Fruit fly (Drosophila melanogaster) Kc167 (cell line): ENCODE measurements around the gene snz.

Experiments used
- Myc ChIP-seq: fragments of >200 bp; optimal IDR thresholded peaks from 2 replicates; lab custom pipeline; 2017; ENCODE audit warnings: missing external identifiers
- Sin3A ChIP-seq: fragments of >200 bp; optimal IDR thresholded peaks from 2 replicates; lab custom pipeline; 2018; ENCODE audit warnings: missing external identifiers
- h ChIP-seq: fragments of >200 bp; optimal IDR thresholded peaks from 3 replicates; lab custom pipeline; 2018; ENCODE audit warnings: missing external identifiers
- insv ChIP-seq: fragments of >200 bp; optimal IDR thresholded peaks from 3 replicates; lab custom pipeline; 2018; ENCODE audit warnings: missing external identifiers
- psq ChIP-seq: fragments of >200 bp; optimal IDR thresholded peaks from 2 replicates; lab custom pipeline; 2017; ENCODE audit warnings: missing external identifiers
- ttk ChIP-seq: sonication (Bioruptor generic); optimal IDR thresholded peaks from 2 replicates; lab custom pipeline; 2017; ENCODE audit warnings: missing external identifiers

Gene snz

DNA sequence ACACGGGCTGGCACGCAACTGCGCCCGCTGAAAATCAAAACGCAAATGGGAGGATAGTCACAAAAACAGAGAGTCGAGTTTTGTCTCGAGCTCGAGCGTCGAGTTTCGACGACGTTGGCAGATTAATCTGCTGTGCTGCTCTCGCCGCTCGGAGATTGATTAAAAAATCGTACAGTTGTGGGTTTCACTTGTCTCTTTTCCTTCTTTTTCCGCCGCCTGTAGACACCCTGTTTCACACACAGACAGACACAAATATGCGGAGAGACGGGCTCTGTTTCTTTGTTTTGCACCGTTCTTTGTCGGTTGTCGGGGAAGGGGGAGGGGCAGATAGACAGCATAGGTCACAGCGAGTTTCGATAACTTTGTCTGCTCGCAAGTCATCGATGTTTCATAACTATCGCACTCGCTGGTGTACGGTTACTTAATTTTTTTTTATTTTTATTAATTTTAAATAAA is 35.0 kb downstream of the snz start, which contains the start of gene orion:
orion (minus strand) TSS at position 51 of the 456 bp plus-strand sequence.
- no peak for TF ChIP-seq psq
- TF ChIP-seq Myc (lab: Kevin White, UChicago), result no peak
- TF ChIP-seq insv (lab: Kevin White, UChicago), result no peak
- TF ChIP-seq Sin3A (lab: Kevin White, UChicago), result no peak
- no peak for TF ChIP-seq h (lab: Kevin White, UChicago)
- TF ChIP-seq ttk, result no peak

DNA sequence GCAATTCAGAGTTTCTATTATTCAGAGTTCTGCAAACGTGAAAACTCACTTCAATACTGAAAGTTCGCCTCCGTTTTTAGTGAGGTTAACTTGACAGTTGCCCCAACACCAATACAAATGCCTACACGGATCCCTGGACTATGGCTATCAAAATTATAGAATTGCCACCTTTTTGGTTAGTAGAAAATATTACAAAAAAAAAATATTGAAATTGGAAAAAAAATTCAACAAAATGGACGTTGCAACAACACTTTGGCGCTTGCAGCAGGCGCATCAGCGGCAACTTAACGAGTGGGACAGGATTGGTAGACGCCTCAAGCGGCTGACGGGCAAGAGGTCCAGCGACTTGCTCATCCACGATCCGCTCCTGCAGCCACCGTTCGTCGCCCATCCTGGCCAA is 44.0 kb downstream of the snz start, which contains the start of the genes CG15332 and CG15330:
CG15332 (minus strand) TSS at position 101 of the 400 bp plus-strand sequence.
CG15330 (plus strand) TSS at position 175 of the 400 bp plus-strand sequence.
- TF ChIP-seq h (lab: Kevin White, UChicago) (no peak), Myc (lab: Kevin White, UChicago) (no peak), psq (no peak), insv (lab: Kevin White, UChicago) (no peak)

DNA sequence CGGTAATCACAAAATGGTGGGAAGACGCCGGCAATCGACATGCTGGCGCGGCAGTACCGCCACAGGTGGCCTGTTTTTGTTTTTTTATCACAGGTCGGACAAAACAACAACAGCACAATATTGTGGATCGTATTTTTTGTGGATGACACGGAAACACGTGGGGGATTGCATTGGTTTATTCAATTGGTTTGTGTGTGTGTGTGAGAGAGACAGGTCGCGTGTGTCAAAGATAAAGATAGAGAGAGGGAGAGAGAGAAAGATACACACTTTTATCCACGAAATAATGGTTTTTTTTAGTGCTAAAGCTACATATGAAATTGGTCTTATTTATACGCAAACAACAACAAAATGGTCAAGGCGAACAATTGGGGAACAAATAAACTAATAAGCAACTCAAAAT is 47.1 kb downstream of the snz start:
- TF ChIP-seq h (lab: Kevin White, UChicago), result no peak
- TF ChIP-seq psq, result no peak
- no peak for TF ChIP-seq insv (lab: Kevin White, UChicago)
- TF ChIP-seq Sin3A (lab: Kevin White, UChicago), result no peak
- TF ChIP-seq ttk, result no peak
- no peak for TF ChIP-seq Myc (lab: Kevin White, UChicago)

DNA sequence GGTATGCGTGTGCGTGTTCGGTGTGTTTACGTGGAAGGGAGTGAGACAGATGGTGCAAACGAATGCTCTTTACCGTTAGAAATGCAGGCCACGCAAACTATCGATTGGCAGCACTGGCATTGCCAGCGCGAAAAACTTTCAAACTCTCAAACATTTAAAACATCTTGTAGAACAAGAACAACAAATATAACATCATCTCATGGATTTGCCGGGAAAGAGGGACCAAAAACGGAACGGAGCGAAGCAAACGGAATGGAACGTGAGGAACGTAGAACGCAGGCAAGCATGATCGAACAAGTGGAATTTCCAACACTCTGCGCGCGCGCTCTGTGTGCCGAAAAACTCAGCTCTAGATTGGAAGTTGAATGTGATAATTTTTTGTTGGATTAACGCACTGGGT is 47.6 kb downstream of the snz start:
- no peak for TF ChIP-seq Myc (lab: Kevin White, UChicago)
- no peak for TF ChIP-seq ttk
- TF ChIP-seq Sin3A (lab: Kevin White, UChicago), result no peak
- TF ChIP-seq psq, result no peak
- TF ChIP-seq h (lab: Kevin White, UChicago), result no peak

DNA sequence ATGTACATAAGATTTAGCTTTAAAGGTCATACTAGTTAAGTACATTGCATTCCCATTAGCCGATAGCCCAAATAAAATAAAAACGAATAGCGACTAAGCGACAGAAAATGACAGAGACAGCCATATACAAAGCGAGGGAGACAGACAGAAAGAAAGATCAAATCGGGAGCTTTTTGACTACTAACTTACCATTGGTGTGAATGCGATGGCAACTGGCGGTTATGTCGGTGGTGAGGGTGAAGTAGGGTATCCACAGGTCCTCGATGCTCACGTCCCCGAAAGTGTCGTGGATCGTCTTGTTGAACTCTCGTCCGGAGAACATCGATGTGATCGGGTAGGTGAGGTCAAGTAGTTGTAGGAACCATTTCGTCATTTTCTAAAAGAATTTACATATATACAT is 49.1 kb downstream of the snz start:
- no peak for TF ChIP-seq Myc (lab: Kevin White, UChicago)
- TF ChIP-seq Sin3A (lab: Kevin White, UChicago), result no peak
- no peak for TF ChIP-seq psq
- TF ChIP-seq h (lab: Kevin White, UChicago), result no peak
- no peak for TF ChIP-seq insv (lab: Kevin White, UChicago)
- no peak for TF ChIP-seq ttk

DNA sequence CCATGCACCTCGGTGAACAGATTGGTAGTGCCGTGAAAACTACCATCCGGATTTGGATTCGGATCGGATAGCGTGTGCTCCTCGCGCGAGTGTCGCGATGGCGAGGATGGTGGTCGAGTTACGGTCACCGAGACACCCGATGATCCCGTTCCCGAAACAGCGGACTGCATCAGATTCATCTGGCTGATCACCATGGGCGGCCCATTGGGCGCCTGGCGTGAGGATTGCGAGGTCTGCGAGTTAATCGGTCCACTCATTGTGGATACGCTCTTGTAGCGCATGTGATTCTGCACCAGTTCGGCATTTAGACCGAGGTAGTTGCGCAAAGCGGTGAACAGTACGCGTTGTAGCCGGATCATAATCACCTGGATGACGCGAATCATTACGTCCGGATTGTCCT is 51.8 kb downstream of the snz start, which contains the start of gene sn:
sn (plus strand) TSS at position 301 of the 400 bp plus-strand sequence.
- TF ChIP-seq Myc (lab: Kevin White, UChicago) (no peak), h (lab: Kevin White, UChicago) (no peak), ttk (no peak), insv (lab: Kevin White, UChicago) (no peak), psq (no peak), Sin3A (lab: Kevin White, UChicago) (no peak)

DNA sequence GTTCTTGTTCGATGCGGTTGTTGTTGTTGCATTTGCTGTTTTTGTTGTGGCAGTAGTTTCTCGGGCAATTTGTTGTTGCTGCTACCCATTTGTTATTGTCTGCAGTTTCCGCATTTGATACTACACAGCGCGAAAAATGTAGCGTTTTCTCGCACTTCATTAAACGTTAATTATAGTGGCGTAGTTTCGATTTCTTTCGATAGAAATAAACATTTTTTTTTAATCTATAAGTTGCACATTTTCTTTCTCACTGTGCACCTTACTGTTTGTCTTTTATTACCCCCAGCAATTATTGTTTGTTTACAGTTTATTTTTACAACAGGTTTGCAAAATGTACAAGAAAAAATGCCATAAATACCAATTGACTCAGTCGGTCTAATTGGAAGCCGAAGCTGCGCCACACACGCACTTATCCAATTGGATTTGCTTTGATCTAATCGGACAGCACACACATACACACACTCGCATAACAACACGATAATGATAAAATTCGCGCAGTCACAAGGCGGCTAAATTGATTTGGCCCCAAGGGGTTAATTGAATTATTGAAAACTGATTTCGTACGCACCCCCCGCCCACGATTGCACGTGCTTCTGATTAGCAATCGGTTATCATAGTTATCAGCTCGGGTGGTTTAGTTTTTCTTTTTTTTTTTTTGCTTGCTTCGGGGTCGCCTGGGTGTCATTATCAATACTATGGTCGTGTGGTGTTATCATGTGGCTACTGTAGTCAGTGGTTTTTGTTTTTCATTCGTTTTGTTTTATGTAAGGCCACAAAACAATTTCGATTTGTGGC is 54.1 kb downstream of the snz start:
- TF ChIP-seq Myc (lab: Kevin White, UChicago) (no peak), ttk (no peak), Sin3A (lab: Kevin White, UChicago) (no peak), h (lab: Kevin White, UChicago) (no peak), psq (no peak), insv (lab: Kevin White, UChicago) (no peak)

DNA sequence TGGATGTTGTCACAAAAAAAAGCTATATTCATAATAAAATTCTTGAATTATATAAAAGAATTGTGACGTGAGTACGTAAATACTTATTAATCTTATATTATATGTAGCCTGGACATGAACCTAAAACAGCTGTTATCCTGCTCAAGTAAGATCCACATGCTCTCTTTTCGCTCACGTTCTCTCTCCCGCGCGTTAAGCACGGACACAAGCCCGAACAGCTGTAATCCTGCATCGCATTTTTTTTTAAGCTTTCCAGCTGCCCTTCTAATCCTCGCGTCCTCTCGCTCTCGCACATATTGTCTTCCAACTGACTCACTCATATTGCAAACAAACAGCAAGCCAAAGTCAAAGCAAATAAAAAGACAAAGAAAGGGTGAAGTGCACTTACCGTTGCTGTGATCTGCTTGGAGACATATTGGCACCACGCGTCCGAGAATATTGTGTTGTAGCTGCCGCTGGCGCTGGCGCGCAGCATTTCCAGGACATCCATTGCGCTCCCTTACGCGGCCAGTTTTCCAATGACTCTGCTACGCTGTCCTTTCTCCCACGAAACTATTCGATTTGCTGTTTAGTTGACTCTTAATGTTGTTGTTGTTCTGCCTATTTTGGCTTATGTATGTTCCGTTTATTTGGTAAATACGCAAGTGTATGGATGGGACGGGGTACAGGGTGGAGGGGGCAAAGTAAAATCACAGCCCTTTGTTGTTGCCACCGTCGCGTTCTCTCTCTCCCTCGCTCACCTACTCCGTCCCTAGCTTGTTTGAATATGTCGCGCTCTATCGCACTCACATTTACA is 55.4 kb downstream of the snz start:
- TF ChIP-seq psq (no peak), Sin3A (lab: Kevin White, UChicago) (no peak), insv (lab: Kevin White, UChicago) (no peak), Myc (lab: Kevin White, UChicago) (no peak), ttk (no peak), h (lab: Kevin White, UChicago) (no peak)

DNA sequence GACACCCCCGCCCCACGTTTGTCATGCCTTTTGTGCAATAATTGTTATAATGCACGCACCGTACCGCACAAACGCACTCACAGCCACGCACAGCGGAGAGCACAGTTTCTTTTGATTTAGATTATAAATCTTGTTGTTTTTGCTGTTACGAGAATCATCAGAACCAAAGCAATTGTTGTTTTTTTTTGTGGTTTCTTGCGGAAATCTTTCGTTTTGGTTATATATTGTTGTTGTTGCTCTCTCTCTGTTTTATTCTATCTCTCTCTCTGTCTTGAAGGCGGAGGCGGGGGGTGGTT is 55.9 kb downstream of the snz start:
- no peak for TF ChIP-seq psq
- TF ChIP-seq Myc (lab: Kevin White, UChicago), result no peak
- no peak for TF ChIP-seq h (lab: Kevin White, UChicago)
- TF ChIP-seq insv (lab: Kevin White, UChicago), result no peak
- TF ChIP-seq Sin3A (lab: Kevin White, UChicago), result no peak
- TF ChIP-seq ttk, result no peak
